Fruit fly (Drosophila melanogaster): ENCODE data around the gene cona.

cona gene

DNA sequence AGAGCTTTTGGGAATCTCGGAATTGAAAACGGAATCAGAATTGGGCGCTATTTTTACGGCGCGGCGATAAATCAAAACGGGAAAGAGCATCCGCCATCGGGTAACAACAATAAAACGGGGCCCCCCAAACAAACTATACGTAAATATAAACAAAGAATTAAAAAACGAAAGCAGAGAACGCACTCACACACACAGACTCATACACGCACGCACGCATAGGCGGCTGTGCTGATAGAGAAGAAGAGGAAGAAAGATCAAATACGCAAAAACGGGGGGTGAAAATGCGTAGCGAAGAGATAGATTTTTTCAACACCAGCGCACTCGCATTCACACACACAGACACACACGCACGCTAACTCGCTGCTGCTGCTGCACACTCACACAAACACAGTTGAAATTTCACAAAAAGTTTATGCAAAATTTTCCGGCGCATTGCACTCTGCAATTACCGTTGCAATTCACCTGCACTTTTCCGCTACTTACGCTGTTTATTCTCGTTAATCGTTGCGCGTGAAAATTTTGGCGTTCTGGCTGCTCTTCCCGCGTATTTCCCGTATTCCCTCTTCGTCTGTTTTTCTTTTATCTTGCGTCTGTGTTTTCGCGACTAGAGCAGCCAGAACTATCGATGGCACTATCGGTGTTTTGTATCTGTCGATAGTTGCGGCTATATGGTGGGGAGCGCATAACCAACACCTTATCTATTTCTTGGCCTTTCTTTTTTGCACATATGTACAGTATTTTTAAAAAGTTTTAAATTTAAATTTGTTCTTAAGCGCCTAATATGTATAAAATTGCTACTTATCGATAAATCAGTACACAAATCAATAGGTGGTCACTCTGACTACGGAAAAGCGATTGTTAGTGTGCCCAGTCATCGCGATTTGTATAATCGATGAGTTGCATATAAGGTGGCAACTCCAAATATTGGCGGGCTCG is 26.9 kb downstream of the cona start, which contains the start of gene CG31122:
Gene CG31122 (minus strand): TSS at position 596 of the 936 bp plus-strand sequence.
- TF ChIP-seq sna (GFP tag; IDR thresholded peaks at IDR 0.05; ENCODE audit: partially characterized antibody) = peak; percentile 99
- peak; percentile 51; the same call in 1 of the 2 replicates for TF ChIP-seq Atf6 (GFP tag; IDR thresholded peaks at IDR 0.05)
- peak; percentile 63 for TF ChIP-seq CG16863 (GFP tag; optimal IDR thresholded peaks at IDR 0.05)
- TF ChIP-seq CG9727 (GFP tag; optimal IDR thresholded peaks at IDR 0.05) = no peak
- TF ChIP-seq Fer1 (GFP tag; optimal IDR thresholded peaks at IDR 0.05) = peak; percentile 34
- TF ChIP-seq Mad (GFP tag; optimal IDR thresholded peaks at IDR 0.05) = peak; percentile 46
- no peak for TF ChIP-seq Nf-YB (GFP tag; optimal IDR thresholded peaks at IDR 0.05)
- TF ChIP-seq lbe (GFP tag; optimal IDR thresholded peaks at IDR 0.05) = peak; percentile 31
- 0 out of 2 replicates have a peak, but pooled peaks have one; percentile 19 for TF ChIP-seq CG8765 (GFP tag; IDR thresholded peaks at IDR 0.05)
- no peak for TF ChIP-seq odd (GFP tag; optimal IDR thresholded peaks at IDR 0.05)
- TF ChIP-seq amos (GFP tag; IDR thresholded peaks at IDR 0.05; ENCODE audit: partially characterized antibody) = peak; percentile 90
- TF ChIP-seq slbo (GFP tag; IDR thresholded peaks at IDR 0.05) = peak; percentile 75; the same call in 1 of the 2 replicates
- TF ChIP-seq pum (GFP tag; optimal IDR thresholded peaks at IDR 0.05) = peak; percentile 50
- peak; percentile 97 for TF ChIP-seq Sin3A (optimal IDR thresholded peaks at IDR 0.05)
- peak; percentile 33 for TF ChIP-seq shn (GFP tag; optimal IDR thresholded peaks at IDR 0.05)
- TF ChIP-seq hkb (optimal IDR thresholded peaks at IDR 0.05) = peak; percentile 25
- TF ChIP-seq hkb (GFP tag; IDR thresholded peaks at IDR 0.05) = no peak
- no peak for TF ChIP-seq CG18764 (GFP tag; optimal IDR thresholded peaks at IDR 0.05)
- TF ChIP-seq CG34376 (GFP tag; optimal IDR thresholded peaks at IDR 0.05) = peak; percentile 55
- no peak for TF ChIP-seq twi (tag; optimal IDR thresholded peaks at IDR 0.05)
- TF ChIP-seq ci (GFP tag; IDR thresholded peaks at IDR 0.05) = no peak
- TF ChIP-seq NK7.1 (GFP tag; optimal IDR thresholded peaks at IDR 0.05) = no peak
- TF ChIP-seq org-1 (GFP tag; optimal IDR thresholded peaks at IDR 0.05) = peak; percentile 2
- no peak for TF ChIP-seq kay (GFP tag; optimal IDR thresholded peaks at IDR 0.05)
- peak; percentile 49; the same call in 1 of the 2 replicates for TF ChIP-seq E2f1 (GFP tag; IDR thresholded peaks at IDR 0.05)
- peak; percentile 76 for TF ChIP-seq Adf1 (GFP tag; IDR thresholded peaks at IDR 0.05)
- no peak for TF ChIP-seq Awh (GFP tag; IDR thresholded peaks at IDR 0.05)
- TF ChIP-seq pan (optimal IDR thresholded peaks at IDR 0.05) = no peak
- no peak for TF ChIP-seq pan (GFP tag; optimal IDR thresholded peaks at IDR 0.05 in 1 of 2, IDR thresholded peaks at IDR 0.05 in 1 of 2)
- peak; percentile 34 for TF ChIP-seq grn (GFP tag; optimal IDR thresholded peaks at IDR 0.05)
- TF ChIP-seq CG13894 (tag; optimal IDR thresholded peaks at IDR 0.05) = no peak
- TF ChIP-seq gsb-n (tag; optimal IDR thresholded peaks at IDR 0.05) = no peak
- TF ChIP-seq CG2202 (tag; optimal IDR thresholded peaks at IDR 0.05) = no peak
- no peak for TF ChIP-seq B-H1 (GFP tag; IDR thresholded peaks at IDR 0.05)
- TF ChIP-seq CG2199 (GFP tag; IDR thresholded peaks at IDR 0.05) = no peak
- TF ChIP-seq CG17912 (GFP tag; optimal IDR thresholded peaks at IDR 0.05) = no peak
- TF ChIP-seq corto (GFP tag; optimal IDR thresholded peaks at IDR 0.05) = no peak
- peak; percentile 75 for TF ChIP-seq CG9932 (GFP tag; IDR thresholded peaks at IDR 0.05)
- peak; percentile 91 for TF ChIP-seq E2f2 (GFP tag; IDR thresholded peaks at IDR 0.05)
- peak; percentile 40 for TF ChIP-seq ewg (GFP tag; optimal IDR thresholded peaks at IDR 0.05)
- TF ChIP-seq tin (GFP tag; optimal IDR thresholded peaks at IDR 0.05) = peak; percentile 54
- no peak for TF ChIP-seq pfk (GFP tag; optimal IDR thresholded peaks at IDR 0.05)
- TF ChIP-seq Hr39 (optimal IDR thresholded peaks at IDR 0.05) = no peak
- no peak for TF ChIP-seq mirr (GFP tag; optimal IDR thresholded peaks at IDR 0.05)
- TF ChIP-seq zf30C (GFP tag; optimal IDR thresholded peaks at IDR 0.05) = no peak
- no peak for TF ChIP-seq salm (tag; optimal IDR thresholded peaks at IDR 0.05)
- TF ChIP-seq CG17328 (GFP tag; IDR thresholded peaks at IDR 0.05) = no peak
- no peak for TF ChIP-seq CkIIα-i1 (GFP tag; IDR thresholded peaks at IDR 0.05)
- no peak for TF ChIP-seq CG32772 (GFP tag; IDR thresholded peaks at IDR 0.05)
- TF ChIP-seq dpn (GFP tag; optimal IDR thresholded peaks at IDR 0.05) = peak; percentile 49 to 62
- TF ChIP-seq CG10321 (GFP tag; IDR thresholded peaks at IDR 0.05) = no peak
